Worm (Caenorhabditis elegans) whole organism, young adult: ENCODE measurements around the gene sdc-2.

Experiments
- B0019.2 ChIP-seq: fragments of 200-800 bp; sonication (Bioruptor generic); conservative IDR thresholded peaks from 2 replicates; pipeline ENCODE4 v1.3.6; 2022; ENCODE audit warnings: missing genetic modification reagents, missing genetic modification characterization, missing compliant biosample characterization
- B0035.1 ChIP-seq: sonication (generic microtip); optimal IDR thresholded peaks from 2 replicates; lab custom pipeline; 2016; ENCODE audit warnings: missing genetic modification characterization, mild to moderate bottlenecking, missing compliant biosample characterization, missing genotype, missing genetic modification reagents
- B0336.3 ChIP-seq: fragments of 200-800 bp; sonication (Bioruptor generic); IDR thresholded peaks from 2 replicates; pipeline ENCODE4 v1.3.6; 2022; ENCODE audit warnings: missing genetic modification characterization, missing compliant biosample characterization
- D2030.7 ChIP-seq: fragments of 200-800 bp; sonication (Bioruptor generic); IDR thresholded peaks from 2 replicates; pipeline ENCODE4 v1.3.6; 2022; ENCODE audit warnings: missing genetic modification reagents, missing genetic modification characterization, missing compliant biosample characterization
- F22D6.2 ChIP-seq: sonication (generic microtip); optimal IDR thresholded peaks from 2 replicates; lab custom pipeline; 2016; ENCODE audit warnings: mild to moderate bottlenecking, missing genetic modification characterization, missing compliant biosample characterization
- F33H1.4 ChIP-seq: fragments of 200-800 bp; sonication (Bioruptor generic); IDR thresholded peaks from 2 replicates; pipeline ENCODE4 v1.3.6; 2022; ENCODE audit warnings: missing genetic modification reagents, missing genetic modification characterization, missing compliant biosample characterization
- F39B2.1 ChIP-seq: fragments of 200-800 bp; sonication (Bioruptor generic); IDR thresholded peaks from 2 replicates; pipeline ENCODE4 v1.3.6; 2022; ENCODE audit warnings: missing genetic modification reagents, missing genetic modification characterization, missing compliant biosample characterization
- F52B5.7 ChIP-seq: sonication (generic microtip); optimal IDR thresholded peaks from 2 replicates; lab custom pipeline; 2016; ENCODE audit warnings: mild to moderate bottlenecking, missing genetic modification characterization, missing compliant biosample characterization
- K11D2.4 ChIP-seq: fragments of 200-800 bp; sonication (Bioruptor generic); IDR thresholded peaks from 2 replicates; pipeline ENCODE4 v1.3.6; 2022; ENCODE audit warnings: missing genetic modification reagents, missing genetic modification characterization, missing compliant biosample characterization
- K12H6.12 ChIP-seq: fragments of 200-800 bp; sonication (Bioruptor generic); optimal IDR thresholded peaks from 2 replicates; lab custom pipeline; 2018; ENCODE audit warnings: mild to moderate bottlenecking, missing genetic modification characterization, missing compliant biosample characterization
- Y95B8A.8 ChIP-seq: fragments of 200-800 bp; sonication (Bioruptor generic); IDR thresholded peaks from 2 replicates; pipeline ENCODE4 v1.3.6; 2022; ENCODE audit warnings: missing genetic modification reagents, missing genetic modification characterization, missing compliant biosample characterization
- bed-1 ChIP-seq: fragments of 200-800 bp; sonication (Bioruptor generic); IDR thresholded peaks from 2 replicates; pipeline ENCODE4 v1.3.6; 2022; ENCODE audit warnings: missing genetic modification reagents, missing genetic modification characterization, missing compliant biosample characterization
- ccch-3 ChIP-seq: fragments of 200-800 bp; sonication (Bioruptor generic); optimal IDR thresholded peaks from 2 replicates; lab custom pipeline; 2018; ENCODE audit warnings: mild to moderate bottlenecking, missing genetic modification characterization, missing compliant biosample characterization
- ceh-100 ChIP-seq: fragments of 200-800 bp; sonication (Bioruptor generic); IDR thresholded peaks from 2 replicates; pipeline ENCODE4 v1.3.6; 2022; ENCODE audit warnings: missing genetic modification reagents, missing genetic modification characterization, missing compliant biosample characterization
- ceh-58 ChIP-seq: fragments of 200-800 bp; sonication (Bioruptor generic); IDR thresholded peaks from 2 replicates; pipeline ENCODE4 v1.3.6; 2022; ENCODE audit warnings: missing genetic modification characterization, missing compliant biosample characterization
- dpff-1 ChIP-seq: sonication (generic microtip); optimal IDR thresholded peaks from 2 replicates; lab custom pipeline; 2017; ENCODE audit warnings: mild to moderate bottlenecking, missing genetic modification characterization, missing compliant biosample characterization
- dpl-1 ChIP-seq: fragments of 150-350 bp; optimal IDR thresholded peaks from 2 replicates; lab custom pipeline; 2014; ENCODE audit warnings: missing biosample characterization, missing genetic modification reagents, missing genetic modification characterization
- efl-1 ChIP-seq: fragments of 150-350 bp; optimal IDR thresholded peaks from 2 replicates; lab custom pipeline; 2014; ENCODE audit warnings: missing biosample characterization, missing genetic modification reagents, missing genetic modification characterization
- ekl-4 ChIP-seq: fragments of 200-800 bp; sonication (Bioruptor generic); IDR thresholded peaks from 2 replicates; pipeline ENCODE4 v1.3.6; 2022; ENCODE audit warnings: missing genetic modification reagents, missing genetic modification characterization, missing compliant biosample characterization
- lin-40 ChIP-seq: sonication (generic microtip); optimal IDR thresholded peaks from 2 replicates; lab custom pipeline; 2016; ENCODE audit warnings: missing genetic modification characterization, mild to moderate bottlenecking, missing compliant biosample characterization, missing genotype, missing genetic modification reagents
- lin-54 ChIP-seq: fragments of 200-800 bp; sonication (Bioruptor generic); optimal IDR thresholded peaks from 2 replicates; lab custom pipeline; 2018; ENCODE audit warnings: mild to moderate bottlenecking, missing genetic modification characterization, missing compliant biosample characterization
- lsl-1 ChIP-seq: fragments of 200-800 bp; sonication (Bioruptor generic); optimal IDR thresholded peaks from 2 replicates; lab custom pipeline; 2018; ENCODE audit warnings: mild to moderate bottlenecking, missing genetic modification characterization, moderate library complexity, missing compliant biosample characterization
- lsy-27 ChIP-seq: sonication (generic microtip); optimal IDR thresholded peaks from 2 replicates; lab custom pipeline; 2017; ENCODE audit warnings: missing genetic modification characterization, mild to moderate bottlenecking, missing compliant biosample characterization, antibody characterized with exemption, missing genotype, borderline replicate concordance; ENCODE audit not compliant: insufficient read depth
- madf-10 ChIP-seq: sonication (generic microtip); optimal IDR thresholded peaks from 2 replicates; lab custom pipeline; 2016; ENCODE audit warnings: mild to moderate bottlenecking, missing genetic modification characterization, missing compliant biosample characterization
- mes-4 ChIP-seq: sonication (generic microtip); optimal IDR thresholded peaks from 2 replicates; lab custom pipeline; 2016; ENCODE audit warnings: missing genotype, missing genetic modification characterization, missing compliant biosample characterization
- mxl-1 ChIP-seq: sonication (generic microtip); optimal IDR thresholded peaks from 2 replicates; lab custom pipeline; 2016; ENCODE audit warnings: missing genetic modification characterization, missing compliant biosample characterization
- nfya-2 ChIP-seq: fragments of 200-800 bp; sonication (Bioruptor generic); IDR thresholded peaks from 2 replicates; pipeline ENCODE4 v1.3.6; 2022; ENCODE audit warnings: missing genetic modification reagents, missing genetic modification characterization, missing compliant biosample characterization
- nhr-27 ChIP-seq: fragments of 200-800 bp; sonication (Bioruptor generic); optimal IDR thresholded peaks from 2 replicates; lab custom pipeline; 2018; ENCODE audit warnings: mild to moderate bottlenecking, missing genetic modification characterization, moderate library complexity, missing compliant biosample characterization
- pha-4 ChIP-seq: fragments of 150-350 bp; sonication (generic microtip); optimal IDR thresholded peaks from 2 replicates; lab custom pipeline; 2014; ENCODE audit warnings: missing biosample characterization, missing genetic modification reagents, missing genetic modification characterization
- ztf-25 ChIP-seq: fragments of 200-800 bp; sonication (Bioruptor generic); IDR thresholded peaks from 2 replicates; pipeline ENCODE4 v1.3.6; 2022; ENCODE audit warnings: missing genetic modification reagents, missing genetic modification characterization, missing compliant biosample characterization
- ztf-26 ChIP-seq: sonication (generic microtip); optimal IDR thresholded peaks from 2 replicates; lab custom pipeline; 2017; ENCODE audit warnings: missing genetic modification characterization, missing compliant biosample characterization
- ztf-28 ChIP-seq: fragments of 200-800 bp; sonication (Bioruptor generic); IDR thresholded peaks from 2 replicates; pipeline ENCODE4 v1.3.6; 2022; ENCODE audit warnings: missing genetic modification reagents, missing genetic modification characterization, missing compliant biosample characterization
- ztf-6 ChIP-seq: fragments of 200-800 bp; sonication (Bioruptor generic); IDR thresholded peaks from 2 replicates; pipeline ENCODE4 v1.3.6; 2022; ENCODE audit warnings: missing genetic modification reagents, missing genetic modification characterization, missing compliant biosample characterization

sdc-2 gene

DNA sequence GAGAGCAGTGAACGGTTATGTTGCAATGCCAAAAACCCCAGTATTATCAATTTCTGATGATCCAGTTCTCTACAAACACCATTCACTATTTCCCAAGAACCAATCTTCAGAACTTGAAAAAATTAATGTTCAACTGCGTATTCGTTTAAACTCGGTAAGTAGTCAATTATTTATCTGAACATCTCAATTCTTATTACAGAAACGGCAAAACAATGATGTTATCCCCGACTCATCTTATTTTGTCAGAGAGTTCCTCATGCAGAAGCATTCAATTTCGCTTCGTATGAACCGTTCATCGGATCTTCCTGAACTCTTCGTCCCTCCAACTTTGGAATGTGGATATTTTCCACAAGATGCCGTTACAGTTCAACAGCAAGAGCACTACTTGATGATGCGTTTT, 1.2 kb downstream of the sdc-2 start:
- TF ChIP-seq nfya-2 (GFP tag; lab: Robert Waterston, UW): no peak
- no peak for TF ChIP-seq ztf-6 (GFP tag; lab: Robert Waterston, UW)
- no peak for TF ChIP-seq dpl-1 (GFP tag; lab: Kevin White, UChicago)
- no peak for TF ChIP-seq pha-4
- TF ChIP-seq ceh-100: no peak

DNA sequence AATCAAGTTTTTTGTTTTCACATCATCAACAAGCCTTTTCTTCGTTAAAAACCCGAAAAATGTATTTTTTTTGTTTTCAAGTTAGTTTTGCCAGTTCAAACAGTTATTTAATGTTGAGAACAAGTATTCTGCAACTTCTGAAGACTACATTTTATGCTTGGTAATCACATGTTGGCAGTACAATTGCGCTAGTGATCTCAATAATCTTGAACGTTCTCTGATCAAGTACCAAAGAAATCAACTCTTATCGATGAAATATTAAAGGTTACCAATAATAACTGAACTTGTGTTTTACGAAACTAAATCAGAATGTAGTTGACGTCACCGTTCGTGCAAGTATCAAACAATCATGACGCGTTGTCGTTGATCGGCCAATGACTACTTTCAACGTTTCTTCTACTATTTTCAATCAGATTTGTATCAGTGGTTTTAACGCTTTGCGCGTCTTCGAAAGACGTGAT, 11.1 kb downstream of the sdc-2 start, which contains the start of gene C35C5.8:
TSS of gene C35C5.8 (plus strand) at position 51 of the 461 bp plus-strand sequence.
- no peak for TF ChIP-seq madf-10 (tag; lab: Kevin White, UChicago)
- TF ChIP-seq lsl-1 (GFP tag; lab: Kevin White, UChicago): no peak
- no peak for TF ChIP-seq D2030.7 (GFP tag; lab: Robert Waterston, UW)
- peak; percentile 1 for TF ChIP-seq ztf-26 (tag; lab: Kevin White, UChicago)
- TF ChIP-seq, all 124 proteins: peak for 1

DNA sequence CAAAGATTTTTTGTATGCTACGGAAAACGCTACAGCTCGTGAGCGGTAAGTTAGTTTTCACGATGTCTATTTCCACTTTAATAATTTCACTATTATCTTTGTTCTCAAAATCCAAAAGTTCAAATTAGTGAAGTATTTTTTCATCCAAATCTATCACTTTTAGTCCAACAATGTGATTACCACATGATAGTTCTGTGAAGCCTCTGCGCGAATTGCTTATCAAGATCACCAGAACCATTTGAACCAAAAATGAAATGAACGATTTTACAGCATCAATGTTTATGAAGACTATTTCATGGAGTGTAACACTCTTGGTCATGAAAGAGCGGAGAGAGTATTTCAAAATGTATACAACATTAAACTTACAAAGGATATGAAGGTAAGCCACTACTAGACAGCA, 11.9 kb downstream of the sdc-2 start:
- no peak for TF ChIP-seq F52B5.7 (tag; lab: Kevin White, UChicago)
- TF ChIP-seq lsy-27 (tag; lab: Kevin White, UChicago): no peak
- no peak for TF ChIP-seq lin-54 (GFP tag; lab: Kevin White, UChicago)
- TF ChIP-seq nhr-27: no peak
- TF ChIP-seq K11D2.4: no peak
- no peak for TF ChIP-seq ztf-25
- no peak for TF ChIP-seq ceh-58 (GFP tag; lab: Robert Waterston, UW)
- TF ChIP-seq dpff-1 (tag; lab: Kevin White, UChicago): no peak
- TF ChIP-seq F39B2.1 (GFP tag; lab: Robert Waterston, UW): no peak
- no peak for TF ChIP-seq ztf-28 (GFP tag; lab: Robert Waterston, UW)
- no peak for TF ChIP-seq ccch-3 (GFP tag; lab: Kevin White, UChicago)
- no peak for TF ChIP-seq mxl-1 (tag; lab: Kevin White, UChicago)
- TF ChIP-seq K12H6.12 (tag; lab: Kevin White, UChicago): no peak
- no peak for TF ChIP-seq B0336.3 (GFP tag; lab: Robert Waterston, UW)
- no peak for TF ChIP-seq B0035.1
- TF ChIP-seq efl-1 (GFP tag; lab: Kevin White, UChicago): no peak
- TF ChIP-seq mes-4: no peak
- no peak for TF ChIP-seq F22D6.2

DNA sequence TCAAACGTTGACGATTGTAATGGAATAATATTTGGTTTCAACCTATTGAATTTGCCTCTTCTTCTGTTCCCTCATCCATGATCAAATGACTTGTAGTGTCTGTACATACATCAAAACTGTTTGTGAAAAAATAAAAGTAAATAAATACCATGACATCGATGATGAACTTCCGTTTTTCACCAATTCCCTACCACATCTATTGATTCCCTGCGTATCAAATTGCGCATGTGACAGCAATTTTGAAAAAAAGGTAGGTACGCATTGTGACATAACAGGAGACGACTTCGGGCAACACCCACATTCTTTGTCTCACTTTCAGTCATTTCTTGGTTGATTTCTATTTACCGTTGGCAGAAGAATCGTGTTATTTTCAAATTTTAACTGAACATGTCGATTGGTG, 13.9 kb downstream of the sdc-2 start, which contains the start of gene C35C5.9:
TSS of gene C35C5.9 (plus strand) at position 161 of the 400 bp plus-strand sequence.
- TF ChIP-seq Y95B8A.8 (0 out of 2 replicates have a peak, but pooled peaks have one; percentile 45), bed-1 (GFP tag; lab: Robert Waterston, UW) (no peak), lin-40 (tag; lab: Kevin White, UChicago) (peak; percentile 3)
- TF ChIP-seq, all 124 proteins: peak for 2

DNA sequence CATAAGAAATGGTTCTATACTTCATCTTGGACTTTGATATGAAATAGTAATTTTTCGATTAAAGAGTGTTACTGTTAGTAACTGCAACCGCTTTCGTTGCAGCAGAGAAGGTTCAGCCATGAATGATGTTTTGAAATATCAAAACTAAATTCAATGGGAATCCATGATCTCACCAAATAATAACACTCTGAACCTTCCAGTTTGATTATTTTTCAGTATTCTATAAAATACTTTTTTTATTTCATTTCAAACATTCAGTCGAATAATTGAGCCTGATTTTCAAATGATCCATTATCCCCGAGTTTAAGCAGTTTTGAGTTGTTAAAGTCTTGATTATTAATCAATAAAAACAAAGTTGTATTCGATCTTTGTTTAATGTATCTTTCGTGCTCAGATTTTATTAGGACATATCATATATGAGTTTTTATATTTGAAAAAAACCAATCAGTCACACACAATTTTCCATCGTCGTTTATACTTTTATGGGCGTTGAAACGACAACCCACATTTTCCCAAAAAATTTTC, 14.8 kb downstream of the sdc-2 start, which contains the start of gene gcp-2.2:
TSS of gene gcp-2.2 (plus strand) at position 475 of the 525 bp plus-strand sequence.
- TF ChIP-seq ekl-4: no peak
- TF ChIP-seq F33H1.4 (GFP tag; lab: Robert Waterston, UW): no peak
- no peak for TF ChIP-seq B0019.2 (GFP tag; lab: Robert Waterston, UW)
